Worm (Caenorhabditis elegans) whole organism, dauer: ENCODE results near the gene eef-1B.2.
"Not testable (repeated sequence)": the region's sequence is repeated elsewhere in the genome, so short reads cannot be mapped to it uniquely, and the experiment has no call there.

Experiments
- unc-62 ChIP-seq: sonication (generic microtip); optimal IDR thresholded peaks from 2 replicates; lab custom pipeline; 2017; ENCODE audit warnings: missing biosample characterization, missing genetic modification reagents, missing genetic modification characterization

Gene eef-1B.2

ce11 chrIV:15036974-15037373 lies at the start of gene eef-1B.2:
eef-1B.2 (plus strand) TSS chrIV:15037331.
- no peak for TF ChIP-seq unc-62 (GFP tag; lab: Kevin White, UChicago)

ce11 chrIV:15006494-15006893 lies 30.6 kb upstream of the eef-1B.2 start, which contains the start of gene Y41E3.6:
Y41E3.6 (plus strand) TSS chrIV:15006794.
- TF ChIP-seq unc-62 (GFP tag; lab: Kevin White, UChicago), result not testable (repeated sequence)

- no peak for TF ChIP-seq unc-62 (GFP tag; lab: Kevin White, UChicago)
These were observed 28.9 kb upstream of the eef-1B.2 start for ce11 chrIV:15008200-15008599.

ce11 chrIV:15011169-15011568 lies 26.0 kb upstream of the eef-1B.2 start:
- TF ChIP-seq unc-62 (GFP tag; lab: Kevin White, UChicago), result no peak

ce11 chrIV:15012154-15012892 lies 24.8 kb upstream of the eef-1B.2 start:
- no peak for TF ChIP-seq unc-62 (GFP tag; lab: Kevin White, UChicago)

- TF ChIP-seq unc-62 (GFP tag; lab: Kevin White, UChicago), result no peak
These were observed 24.0 kb upstream of the eef-1B.2 start, which contains the start of gene qars-1 for ce11 chrIV:15013083-15013482. qars-1 (minus strand) TSS chrIV:15013183.

ce11 chrIV:15013517-15014085 lies 23.5 kb upstream of the eef-1B.2 start, which contains the start of gene Y41E3.7:
Y41E3.7 (plus strand) TSS chrIV:15014035.
- TF ChIP-seq unc-62 (GFP tag; lab: Kevin White, UChicago), result no peak

ce11 chrIV:15016984-15017383 lies 20.1 kb upstream of the eef-1B.2 start:
- no peak for TF ChIP-seq unc-62 (GFP tag; lab: Kevin White, UChicago)

- TF ChIP-seq unc-62 (GFP tag; lab: Kevin White, UChicago), result no peak
These were observed 16.2 kb upstream of the eef-1B.2 start for ce11 chrIV:15020958-15021357.

- TF ChIP-seq unc-62 (GFP tag; lab: Kevin White, UChicago), result no peak
These were observed 12.7 kb upstream of the eef-1B.2 start for ce11 chrIV:15024426-15024825.

- TF ChIP-seq unc-62 (GFP tag; lab: Kevin White, UChicago), result no peak
These were observed 11.7 kb upstream of the eef-1B.2 start, which contains the start of gene fcd-2 for ce11 chrIV:15025384-15025783. fcd-2 (plus strand) TSS chrIV:15025710.

- no peak for TF ChIP-seq unc-62 (GFP tag; lab: Kevin White, UChicago)
These were observed 9.8 kb upstream of the eef-1B.2 start for ce11 chrIV:15027334-15027733.

ce11 chrIV:15027884-15028283 lies 9.2 kb upstream of the eef-1B.2 start:
- TF ChIP-seq unc-62 (GFP tag; lab: Kevin White, UChicago), result no peak

ce11 chrIV:15028386-15028785 lies 8.7 kb upstream of the eef-1B.2 start:
- TF ChIP-seq unc-62 (GFP tag; lab: Kevin White, UChicago), result no peak

- no peak for TF ChIP-seq unc-62 (GFP tag; lab: Kevin White, UChicago)
These were observed 8.2 kb upstream of the eef-1B.2 start, which contains the start of gene Y41E3.8 for ce11 chrIV:15028891-15029290. Y41E3.8 (minus strand) TSS chrIV:15028978.

- TF ChIP-seq unc-62 (GFP tag; lab: Kevin White, UChicago), result no peak
These were observed 7.6 kb upstream of the eef-1B.2 start for ce11 chrIV:15029565-15029964.

- no peak for TF ChIP-seq unc-62 (GFP tag; lab: Kevin White, UChicago)
These were observed 361 bp downstream of the eef-1B.2 start for ce11 chrIV:15037492-15037891.
